Fruit fly (Drosophila melanogaster): ENCODE measurements around the gene mtrm.
A peak's percentile ranks its signal among the peaks of the same experiment; 100 is the strongest.

- TF ChIP-seq Hr4 (GFP tag; optimal IDR thresholded peaks at IDR 0.05) (peak; percentile 81), CG6854 (GFP tag; optimal IDR thresholded peaks at IDR 0.05) (peak; percentile 28), eg (GFP tag; IDR thresholded peaks at IDR 0.05) (peak; percentile 60), CG34406 (GFP tag; optimal IDR thresholded peaks at IDR 0.05) (peak; percentile 83), CG6808 (GFP tag; optimal IDR thresholded peaks at IDR 0.05) (peak; percentile 85), CG11902 (GFP tag; optimal IDR thresholded peaks at IDR 0.05) (peak; percentile 81), Ets96B (tag; optimal IDR thresholded peaks at IDR 0.05) (peak; percentile 68), fkh (GFP tag; optimal IDR thresholded peaks at IDR 0.05) (no peak), CG1621 (tag; optimal IDR thresholded peaks at IDR 0.05) (peak; percentile 66)
Observed at dm6 chr3L:8385055-8385454, 27.8 kb upstream of the mtrm start.
